Worm (Caenorhabditis elegans) whole organism, L3 larva: ENCODE data around the gene abt-1.

ENCODE experiments used
- ZK546.5 ChIP-seq: sonication (generic microtip); optimal IDR thresholded peaks from 2 replicates; lab custom pipeline; 2017; ENCODE audit warnings: missing biosample characterization, missing genetic modification characterization
- aly-2 ChIP-seq: fragments of 150-350 bp; optimal IDR thresholded peaks from 2 replicates; lab custom pipeline; 2014; ENCODE audit warnings: missing biosample characterization, missing genetic modification characterization
- ama-1 ChIP-seq: fragments of 150-350 bp; optimal IDR thresholded peaks from 2 replicates; lab custom pipeline; 2018
- ceh-16 ChIP-seq: sonication (generic microtip); optimal IDR thresholded peaks from 2 replicates; lab custom pipeline; 2017; ENCODE audit warnings: missing biosample characterization, missing genetic modification characterization
- ceh-28 ChIP-seq: fragments of 150-350 bp; optimal IDR thresholded peaks from 2 replicates; lab custom pipeline; 2014; ENCODE audit warnings: missing biosample characterization, missing genetic modification reagents, missing genetic modification characterization
- ceh-82 ChIP-seq: fragments of 150-350 bp; optimal IDR thresholded peaks from 2 replicates; lab custom pipeline; 2014; ENCODE audit warnings: missing biosample characterization, missing genetic modification characterization
- ceh-9 ChIP-seq: sonication (generic microtip); optimal IDR thresholded peaks from 2 replicates; lab custom pipeline; 2018; ENCODE audit warnings: missing biosample characterization, missing genetic modification characterization
- egl-27 ChIP-seq: sonication (generic microtip); optimal IDR thresholded peaks from 4 replicates; lab custom pipeline; 2017; ENCODE audit warnings: missing biosample characterization, missing genetic modification reagents, missing genetic modification characterization
- egl-5 ChIP-seq: fragments of 150-350 bp; optimal IDR thresholded peaks from 2 replicates; lab custom pipeline; 2017; ENCODE audit warnings: missing biosample characterization, missing genetic modification reagents, missing genetic modification characterization, inconsistent platforms
- elt-2 ChIP-seq: sonication (generic microtip); optimal IDR thresholded peaks from 2 replicates; lab custom pipeline; 2016; ENCODE audit warnings: missing genetic modification reagents, mild to moderate bottlenecking, missing genetic modification characterization, missing compliant biosample characterization
- eor-1 ChIP-seq, 2 experiments: fragments of 150-350 bp; optimal IDR thresholded peaks; 2 replicates each; lab custom pipeline; 2014 to 2018; ENCODE audit warnings: missing biosample characterization in 2 of 2, missing genetic modification characterization in 2 of 2
- fkh-10 ChIP-seq: sonication (generic microtip); optimal IDR thresholded peaks from 2 replicates; lab custom pipeline; 2017; ENCODE audit warnings: missing biosample characterization, missing genetic modification reagents, missing genetic modification characterization
- fkh-2 ChIP-seq: fragments of 150-350 bp; optimal IDR thresholded peaks from 2 replicates; lab custom pipeline; 2014; ENCODE audit warnings: missing biosample characterization, missing genetic modification reagents, missing genetic modification characterization
- hmg-11 ChIP-seq: sonication (generic microtip); optimal IDR thresholded peaks from 2 replicates; lab custom pipeline; 2016; ENCODE audit warnings: missing genetic modification characterization, missing compliant biosample characterization
- lin-15B ChIP-seq: fragments of 150-350 bp; optimal IDR thresholded peaks from 2 replicates; lab custom pipeline; 2014; ENCODE audit warnings: missing biosample characterization, missing genetic modification characterization
- lin-39 ChIP-seq: fragments of 150-350 bp; optimal IDR thresholded peaks from 2 replicates; lab custom pipeline; 2018; ENCODE audit warnings: missing biosample characterization, missing genetic modification reagents, missing genetic modification characterization
- mdl-1 ChIP-seq: fragments of 150-350 bp; optimal IDR thresholded peaks from 2 replicates; lab custom pipeline; 2014; ENCODE audit warnings: missing biosample characterization, missing genetic modification characterization
- nfya-1 ChIP-seq: sonication (generic microtip); optimal IDR thresholded peaks from 2 replicates; lab custom pipeline; 2017; ENCODE audit warnings: missing genetic modification characterization, mild to moderate bottlenecking, missing compliant biosample characterization, antibody characterized with exemption, moderate library complexity; ENCODE audit not compliant: insufficient read depth
- nhr-11 ChIP-seq: fragments of 150-350 bp; optimal IDR thresholded peaks from 2 replicates; lab custom pipeline; 2014; ENCODE audit warnings: missing biosample characterization, missing genetic modification characterization
- nhr-12 ChIP-seq: fragments of 150-350 bp; optimal IDR thresholded peaks from 2 replicates; lab custom pipeline; 2014; ENCODE audit warnings: missing biosample characterization, missing genetic modification characterization
- nhr-23 ChIP-seq: fragments of 150-350 bp; optimal IDR thresholded peaks from 2 replicates; lab custom pipeline; 2014; ENCODE audit warnings: missing biosample characterization, missing genetic modification reagents, missing genetic modification characterization
- nhr-28 ChIP-seq: fragments of 150-350 bp; optimal IDR thresholded peaks from 2 replicates; lab custom pipeline; 2014; ENCODE audit warnings: missing biosample characterization, missing genetic modification characterization
- nhr-43 ChIP-seq: sonication (generic microtip); optimal IDR thresholded peaks from 2 replicates; lab custom pipeline; 2016; ENCODE audit warnings: mild to moderate bottlenecking, missing genetic modification characterization, missing compliant biosample characterization; ENCODE audit not compliant: poor library complexity, severe bottlenecking
- nhr-77 ChIP-seq: fragments of 150-350 bp; optimal IDR thresholded peaks from 2 replicates; lab custom pipeline; 2014; ENCODE audit warnings: missing biosample characterization, missing genetic modification characterization
- pha-4 ChIP-seq: fragments of 150-350 bp; optimal IDR thresholded peaks from 2 replicates; lab custom pipeline; 2014; ENCODE audit warnings: missing biosample characterization, missing genetic modification reagents, missing genetic modification characterization
- pqm-1 ChIP-seq: fragments of 150-350 bp; optimal IDR thresholded peaks from 2 replicates; lab custom pipeline; 2017; ENCODE audit warnings: missing biosample characterization, missing genetic modification characterization, inconsistent platforms
- tbx-2 ChIP-seq: sonication (generic microtip); optimal IDR thresholded peaks from 2 replicates; lab custom pipeline; 2016; ENCODE audit warnings: mild to moderate bottlenecking, missing genetic modification characterization, missing compliant biosample characterization
- unc-39 ChIP-seq: sonication (generic microtip); optimal IDR thresholded peaks from 4 replicates; lab custom pipeline; 2017; ENCODE audit warnings: missing biosample characterization, missing genetic modification characterization
- unc-62 ChIP-seq: fragments of 150-350 bp; sonication (generic microtip); optimal IDR thresholded peaks from 4 replicates; lab custom pipeline; 2014; ENCODE audit warnings: missing biosample characterization, missing genetic modification reagents, missing genetic modification characterization
- zag-1 ChIP-seq: fragments of 150-350 bp; optimal IDR thresholded peaks from 2 replicates; lab custom pipeline; 2014; ENCODE audit warnings: missing biosample characterization, missing genetic modification characterization
- ztf-11 ChIP-seq: fragments of 150-350 bp; optimal IDR thresholded peaks from 2 replicates; lab custom pipeline; 2014; ENCODE audit warnings: missing biosample characterization, missing genetic modification characterization
- ztf-4 ChIP-seq: fragments of 150-350 bp; optimal IDR thresholded peaks from 2 replicates; lab custom pipeline; 2014; ENCODE audit warnings: missing biosample characterization, missing genetic modification characterization

Gene abt-1

DNA sequence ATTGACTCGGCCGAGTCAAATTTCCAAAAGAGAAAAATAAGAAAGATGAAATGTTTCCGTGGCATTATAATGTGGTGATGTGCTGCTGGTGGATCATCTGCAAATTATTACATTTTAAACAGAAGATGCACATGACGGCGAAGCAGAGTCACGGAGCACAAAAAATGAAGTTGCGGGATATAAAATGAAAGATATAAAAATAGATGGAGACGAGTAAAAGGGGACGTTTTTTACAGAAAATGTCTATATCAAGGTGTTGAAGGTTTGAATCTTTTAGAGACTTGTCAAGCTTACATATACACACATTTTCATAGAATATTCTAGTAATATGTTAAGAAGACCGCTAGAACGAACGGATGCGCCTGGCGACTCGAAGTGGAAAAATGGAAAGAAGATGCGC, 20.4 kb downstream of the abt-1 start, which contains the start of gene ptrg-1:
TSS of gene ptrg-1 (minus strand) at position 101 of the 400 bp plus-strand sequence.
- no peak for TF ChIP-seq nhr-28
- no peak for TF ChIP-seq pha-4 (tag; lab: Kevin White, UChicago)
- no peak for TF ChIP-seq fkh-2 (tag; lab: Kevin White, UChicago)
- no peak for TF ChIP-seq ama-1 (lab: Kevin White, UChicago)
- TF ChIP-seq pqm-1 (tag; lab: Kevin White, UChicago): no peak
- TF ChIP-seq ztf-11 (tag; lab: Kevin White, UChicago): no peak
- no peak for TF ChIP-seq egl-5
- TF ChIP-seq ceh-9 (tag; lab: Kevin White, UChicago): no peak
- no peak for TF ChIP-seq nhr-43 (tag; lab: Kevin White, UChicago)
- TF ChIP-seq aly-2 (tag; lab: Kevin White, UChicago): no peak
- no peak for TF ChIP-seq nhr-12 (tag; lab: Kevin White, UChicago)
- TF ChIP-seq egl-27 (tag; lab: Kevin White, UChicago): no peak
- TF ChIP-seq ZK546.5 (tag; lab: Kevin White, UChicago): no peak
- no peak for TF ChIP-seq ztf-4 (tag; lab: Kevin White, UChicago)
- no peak for TF ChIP-seq elt-2 (tag; lab: Kevin White, UChicago)

DNA sequence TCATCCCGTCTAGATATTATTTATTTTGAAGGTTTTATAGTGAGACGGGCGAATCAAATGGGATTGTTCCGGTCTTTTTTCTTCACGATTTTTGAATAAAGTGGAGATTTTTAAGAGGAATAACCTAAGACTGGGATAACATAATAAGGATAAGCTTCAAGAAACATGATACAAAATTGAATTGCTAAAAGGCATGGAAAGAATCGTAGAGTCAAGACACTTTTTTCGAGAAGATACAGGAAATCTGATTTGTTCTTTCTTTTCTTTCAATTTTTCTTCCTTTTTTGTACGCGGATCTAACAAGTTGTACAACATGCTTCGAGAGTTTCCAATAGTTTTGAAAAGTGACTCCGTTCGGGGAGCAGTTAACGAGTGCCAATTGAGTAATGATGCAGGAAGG, 23.2 kb downstream of the abt-1 start:
- peak; percentile 84 for TF ChIP-seq fkh-10 (GFP tag; lab: Kevin White, UChicago)
- TF ChIP-seq fkh-2 (tag; lab: Kevin White, UChicago): no peak

DNA sequence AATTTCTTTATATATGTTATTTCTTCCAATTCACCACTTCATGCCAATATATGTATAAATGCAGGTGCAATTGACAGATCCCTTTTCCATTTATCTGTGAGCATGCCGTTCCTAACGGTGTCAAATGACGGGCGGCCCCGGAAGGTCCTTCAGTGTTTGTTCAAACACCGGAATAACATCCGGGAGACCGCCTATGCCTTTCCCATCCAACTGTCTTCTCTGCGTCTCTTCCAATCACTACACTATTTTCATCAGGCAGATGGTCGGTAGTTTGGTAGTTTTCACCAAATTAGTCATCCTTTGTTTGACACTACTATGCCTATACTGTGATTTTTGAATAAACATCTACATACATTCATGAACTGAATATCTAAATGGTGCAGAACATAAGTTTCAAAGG, 24.1 kb downstream of the abt-1 start:
- no peak for TF ChIP-seq egl-5
- TF ChIP-seq lin-15B: no peak

DNA sequence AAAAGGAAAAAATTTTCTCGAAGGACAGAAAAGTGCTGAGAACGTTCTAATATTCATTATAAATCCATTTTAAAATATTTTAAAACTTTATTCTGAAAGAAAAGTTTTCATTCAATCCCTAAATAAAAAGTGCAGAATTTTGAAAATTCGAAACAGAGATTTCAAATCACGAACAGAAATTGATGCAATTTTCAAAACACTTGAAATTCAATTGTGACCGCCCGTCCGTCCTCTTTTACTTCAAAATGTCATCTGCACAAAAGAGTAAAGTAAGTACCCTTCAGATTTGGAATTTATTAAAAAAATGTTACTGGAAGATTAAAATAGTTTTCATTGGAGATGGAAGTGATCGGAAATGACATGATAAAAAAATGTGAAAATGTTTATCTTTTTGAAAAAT, 26.2 kb downstream of the abt-1 start:
- TF ChIP-seq lin-39 (tag; lab: Kevin White, UChicago) (no peak), fkh-10 (GFP tag; lab: Kevin White, UChicago) (peak; percentile 62)

DNA sequence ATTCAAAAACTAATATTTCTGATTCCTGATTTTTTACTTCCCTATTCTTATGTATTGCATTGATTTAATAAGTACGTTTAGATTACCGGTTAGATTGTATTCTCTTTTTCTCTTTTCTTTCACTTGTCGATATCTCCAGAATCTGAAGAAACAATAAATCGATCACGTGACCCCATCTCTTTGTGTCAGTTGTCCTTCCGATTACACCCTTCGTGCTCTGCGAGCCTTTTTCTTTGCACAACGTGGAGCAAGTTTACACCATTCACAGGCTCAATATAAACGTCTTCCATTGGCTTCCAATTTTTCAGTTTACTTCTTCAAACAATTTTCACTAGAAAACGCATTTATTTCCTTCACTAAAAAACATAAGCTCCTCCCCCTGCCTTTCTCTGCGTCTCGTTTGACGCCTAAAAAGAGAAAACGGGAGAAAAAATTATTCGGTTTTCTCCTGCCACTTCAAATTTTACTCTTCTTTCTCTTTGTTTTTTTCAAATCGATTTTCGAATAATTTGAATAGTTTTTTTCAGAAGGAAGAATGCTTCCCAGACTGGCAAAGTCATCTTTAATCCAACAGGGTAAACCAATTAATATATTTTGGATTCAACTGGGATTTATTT, 34.5 kb downstream of the abt-1 start, which contains the start of gene gta-1:
TSS of gene gta-1 (plus strand) at position 528 of the 617 bp plus-strand sequence.
- peak; percentile 18 for TF ChIP-seq hmg-11
- peak; percentile 37 for TF ChIP-seq nfya-1 (tag; lab: Kevin White, UChicago)
- TF ChIP-seq eor-1 (tag; optimal IDR thresholded peaks at IDR 0.05; lab: Kevin White, UChicago): no peak
- no peak for TF ChIP-seq nhr-12 (tag; lab: Kevin White, UChicago)
- TF ChIP-seq egl-5: peak; percentile 52
- peak; percentile 14 for TF ChIP-seq ceh-28 (tag; lab: Kevin White, UChicago)
- TF ChIP-seq, all 47 proteins: peak for 4

DNA sequence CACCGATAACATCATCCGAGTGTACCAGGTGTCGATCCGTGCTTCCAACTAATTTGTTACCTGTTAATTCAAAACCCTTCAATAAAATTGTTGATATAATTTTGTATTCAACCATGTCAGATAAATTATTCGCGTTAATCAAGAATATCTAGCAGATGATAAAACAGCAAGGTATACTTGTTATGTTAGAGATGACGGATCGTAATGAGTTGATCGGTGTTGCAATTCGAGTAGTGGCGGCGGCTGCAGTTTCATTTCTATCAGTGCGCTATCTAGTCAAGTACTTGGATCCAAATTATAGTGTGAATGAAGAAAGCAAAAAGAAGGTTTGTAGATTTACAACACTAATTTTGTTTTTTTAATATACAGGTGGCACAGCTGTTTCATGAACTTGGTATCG, 36.9 kb downstream of the abt-1 start, which contains the start of gene mspn-1:
TSS of gene mspn-1 (plus strand) at position 190 of the 400 bp plus-strand sequence.
- TF ChIP-seq aly-2 (tag; lab: Kevin White, UChicago): no peak
- no peak for TF ChIP-seq nhr-77 (tag; lab: Kevin White, UChicago)
- no peak for TF ChIP-seq unc-39 (tag; lab: Kevin White, UChicago)
- TF ChIP-seq tbx-2 (tag; lab: Kevin White, UChicago): no peak
- TF ChIP-seq mdl-1 (tag; lab: Kevin White, UChicago): no peak
- no peak for TF ChIP-seq egl-5
- no peak for TF ChIP-seq egl-27 (tag; lab: Kevin White, UChicago)
- no peak for TF ChIP-seq ceh-82 (tag; lab: Kevin White, UChicago)
- no peak for TF ChIP-seq ceh-16
- TF ChIP-seq ceh-9 (tag; lab: Kevin White, UChicago): no peak
- no peak for TF ChIP-seq nhr-43 (tag; lab: Kevin White, UChicago)
- no peak for TF ChIP-seq zag-1 (tag; lab: Kevin White, UChicago)
- no peak for TF ChIP-seq nhr-23 (tag; lab: Kevin White, UChicago)
- TF ChIP-seq ceh-28 (tag; lab: Kevin White, UChicago): no peak
- TF ChIP-seq pqm-1 (tag; lab: Kevin White, UChicago): no peak
- no peak for TF ChIP-seq fkh-2 (tag; lab: Kevin White, UChicago)
- no peak for TF ChIP-seq ZK546.5 (tag; lab: Kevin White, UChicago)
- TF ChIP-seq nfya-1 (tag; lab: Kevin White, UChicago): no peak
- TF ChIP-seq nhr-11 (tag; lab: Kevin White, UChicago): no peak
- no peak for TF ChIP-seq unc-62
